Worm (Caenorhabditis elegans) whole organism, early embryonic: ENCODE results near the gene F09C8.2.

Experiments used
- B0310.2 ChIP-seq: sonication (generic microtip); optimal IDR thresholded peaks from 2 replicates; lab custom pipeline; 2016; ENCODE audit warnings: mild to moderate bottlenecking, missing genetic modification characterization, missing compliant biosample characterization
- F13C5.2 ChIP-seq: sonication (generic microtip); optimal IDR thresholded peaks from 2 replicates; lab custom pipeline; 2017; ENCODE audit warnings: mild to moderate bottlenecking, missing genetic modification characterization, inconsistent platforms, missing compliant biosample characterization
- aly-1 ChIP-seq: sonication (generic microtip); optimal IDR thresholded peaks from 2 replicates; lab custom pipeline; 2016; ENCODE audit warnings: missing genetic modification characterization, missing compliant biosample characterization
- ama-1 ChIP-seq: fragments of 150-350 bp; optimal IDR thresholded peaks from 2 replicates; lab custom pipeline; 2014
- ceh-13 ChIP-seq: fragments of 200-800 bp; sonication (Bioruptor generic); optimal IDR thresholded peaks from 2 replicates; lab custom pipeline; 2018; ENCODE audit warnings: mild to moderate bottlenecking, missing genetic modification characterization, missing compliant biosample characterization
- ceh-36 ChIP-seq: sonication (generic microtip); optimal IDR thresholded peaks from 2 replicates; lab custom pipeline; 2016; ENCODE audit warnings: missing genetic modification characterization, inconsistent platforms, missing compliant biosample characterization
- ets-7 ChIP-seq: sonication (generic microtip); optimal IDR thresholded peaks from 2 replicates; lab custom pipeline; 2016; ENCODE audit warnings: missing genotype, missing genetic modification characterization, missing compliant biosample characterization
- flt-1 ChIP-seq: fragments of 200-800 bp; sonication (Bioruptor generic); IDR thresholded peaks from 2 replicates; pipeline ENCODE4 v1.3.6; 2022; ENCODE audit warnings: missing genetic modification characterization, missing compliant biosample characterization
- hmbx-1 ChIP-seq: sonication (generic microtip); optimal IDR thresholded peaks from 2 replicates; lab custom pipeline; 2016; ENCODE audit warnings: mild to moderate bottlenecking, missing genetic modification characterization, missing compliant biosample characterization
- hmg-4 ChIP-seq: fragments of 200-800 bp; sonication (Bioruptor generic); optimal IDR thresholded peaks from 2 replicates; lab custom pipeline; 2018; ENCODE audit warnings: mild to moderate bottlenecking, missing genetic modification characterization, missing compliant biosample characterization
- hnd-1 ChIP-seq: sonication (generic microtip); optimal IDR thresholded peaks from 2 replicates; lab custom pipeline; 2016; ENCODE audit warnings: missing genetic modification characterization, missing compliant biosample characterization
- pes-1 ChIP-seq: fragments of 200-800 bp; sonication (Bioruptor generic); IDR thresholded peaks from 2 replicates; pipeline ENCODE4 v1.3.6; 2022; ENCODE audit warnings: missing genetic modification reagents, missing genetic modification characterization, missing compliant biosample characterization
- scrt-1 ChIP-seq: fragments of 200-800 bp; sonication (Bioruptor generic); IDR thresholded peaks from 2 replicates; pipeline ENCODE4 v1.3.6; 2022; ENCODE audit warnings: missing genetic modification characterization, missing compliant biosample characterization
- sea-1 ChIP-seq: fragments of 200-800 bp; sonication (Bioruptor generic); conservative IDR thresholded peaks from 2 replicates; pipeline ENCODE4 v1.3.6; 2022; ENCODE audit warnings: missing genetic modification characterization, missing compliant biosample characterization
- tbx-11 ChIP-seq: fragments of 200-800 bp; sonication (Bioruptor generic); IDR thresholded peaks from 2 replicates; pipeline ENCODE4 v1.3.6; 2022; ENCODE audit warnings: missing genetic modification characterization, missing compliant biosample characterization
- tbx-37 ChIP-seq: fragments of 200-800 bp; sonication (Bioruptor generic); conservative IDR thresholded peaks from 2 replicates; pipeline ENCODE4 v1.3.6; 2022; ENCODE audit warnings: missing genetic modification reagents, missing genetic modification characterization, missing compliant biosample characterization
- tra-4 ChIP-seq: sonication (generic microtip); optimal IDR thresholded peaks from 2 replicates; lab custom pipeline; 2017; ENCODE audit warnings: missing genetic modification characterization, missing compliant biosample characterization

The F09C8.2 gene

ce11 chrX:16146972-16147593 is at the start of gene F09C8.2:
Gene F09C8.2, minus strand, starts transcription at chrX:16147022.
- no peak for TF ChIP-seq tra-4 (tag; lab: Kevin White, UChicago)
- TF ChIP-seq sea-1 (GFP tag; lab: Robert Waterston, UW) = no peak
- TF ChIP-seq ets-7 (tag; lab: Kevin White, UChicago) = no peak
- TF ChIP-seq hmg-4 (GFP tag; lab: Kevin White, UChicago) = no peak
- TF ChIP-seq F13C5.2 (tag; lab: Kevin White, UChicago) = no peak
- no peak for TF ChIP-seq scrt-1 (GFP tag; lab: Robert Waterston, UW)
- TF ChIP-seq hmbx-1 = no peak
- TF ChIP-seq aly-1 (tag; lab: Kevin White, UChicago) = no peak
- TF ChIP-seq flt-1 (GFP tag; lab: Robert Waterston, UW) = no peak
- no peak for TF ChIP-seq tbx-37 (GFP tag; lab: Robert Waterston, UW)

ce11 chrX:16192574-16192973 is 45.8 kb upstream of the F09C8.2 start:
- TF ChIP-seq ceh-36 (tag; lab: Kevin White, UChicago) = no peak
- no peak for TF ChIP-seq aly-1 (tag; lab: Kevin White, UChicago)
- no peak for TF ChIP-seq ceh-13 (GFP tag; lab: Kevin White, UChicago)
- no peak for TF ChIP-seq tbx-37 (GFP tag; lab: Robert Waterston, UW)
- TF ChIP-seq hmbx-1 = no peak
- no peak for TF ChIP-seq F13C5.2 (tag; lab: Kevin White, UChicago)

ce11 chrX:16189227-16189906 is 42.5 kb upstream of the F09C8.2 start, which contains the start of gene slc-25A21:
Gene slc-25A21, plus strand, starts transcription at chrX:16189856.
- TF ChIP-seq sea-1 (GFP tag; lab: Robert Waterston, UW) (no peak), F13C5.2 (tag; lab: Kevin White, UChicago) (no peak), B0310.2 (tag; lab: Kevin White, UChicago) (no peak), hnd-1 (tag; lab: Kevin White, UChicago) (no peak), ets-7 (tag; lab: Kevin White, UChicago) (no peak), tra-4 (tag; lab: Kevin White, UChicago) (no peak), scrt-1 (GFP tag; lab: Robert Waterston, UW) (no peak), hmbx-1 (no peak), hmg-4 (GFP tag; lab: Kevin White, UChicago) (no peak), ceh-13 (GFP tag; lab: Kevin White, UChicago) (no peak)

ce11 chrX:16184069-16184468 is 37.2 kb upstream of the F09C8.2 start, which contains the start of gene nlp-67:
Gene nlp-67, plus strand, starts transcription at chrX:16184369.
- TF ChIP-seq B0310.2 (tag; lab: Kevin White, UChicago) (no peak), ama-1 (lab: Kevin White, UChicago) (no peak), tbx-37 (GFP tag; lab: Robert Waterston, UW) (no peak), F13C5.2 (tag; lab: Kevin White, UChicago) (no peak), pes-1 (GFP tag; lab: Robert Waterston, UW) (no peak), ets-7 (tag; lab: Kevin White, UChicago) (no peak), hmg-4 (GFP tag; lab: Kevin White, UChicago) (no peak), scrt-1 (GFP tag; lab: Robert Waterston, UW) (no peak), flt-1 (GFP tag; lab: Robert Waterston, UW) (no peak), sea-1 (GFP tag; lab: Robert Waterston, UW) (no peak)

- TF ChIP-seq ets-7 (tag; lab: Kevin White, UChicago) (no peak), ceh-13 (GFP tag; lab: Kevin White, UChicago) (no peak), tra-4 (tag; lab: Kevin White, UChicago) (no peak), hnd-1 (tag; lab: Kevin White, UChicago) (no peak), tbx-11 (GFP tag; lab: Robert Waterston, UW) (no peak), ama-1 (lab: Kevin White, UChicago) (no peak), scrt-1 (GFP tag; lab: Robert Waterston, UW) (no peak), pes-1 (GFP tag; lab: Robert Waterston, UW) (no peak), sea-1 (GFP tag; lab: Robert Waterston, UW) (no peak), hmg-4 (GFP tag; lab: Kevin White, UChicago) (no peak), hmbx-1 (no peak), aly-1 (tag; lab: Kevin White, UChicago) (no peak), flt-1 (GFP tag; lab: Robert Waterston, UW) (no peak), ceh-36 (tag; lab: Kevin White, UChicago) (no peak), tbx-37 (GFP tag; lab: Robert Waterston, UW) (no peak), B0310.2 (tag; lab: Kevin White, UChicago) (no peak), F13C5.2 (tag; lab: Kevin White, UChicago) (no peak)
These were observed 26.0 kb upstream of the F09C8.2 start for ce11 chrX:16172863-16173262.

ce11 chrX:16166994-16167393 is 20.2 kb upstream of the F09C8.2 start:
- TF ChIP-seq sea-1 (GFP tag; lab: Robert Waterston, UW) (no peak), aly-1 (tag; lab: Kevin White, UChicago) (no peak), scrt-1 (GFP tag; lab: Robert Waterston, UW) (no peak), ceh-13 (GFP tag; lab: Kevin White, UChicago) (no peak), ets-7 (tag; lab: Kevin White, UChicago) (no peak), hmbx-1 (no peak), F13C5.2 (tag; lab: Kevin White, UChicago) (no peak), flt-1 (GFP tag; lab: Robert Waterston, UW) (no peak), tbx-37 (GFP tag; lab: Robert Waterston, UW) (no peak), hnd-1 (tag; lab: Kevin White, UChicago) (no peak), tra-4 (tag; lab: Kevin White, UChicago) (no peak)
